ENCODE assay signal across 3 worm cellular contexts in the genomic region with DNA sequence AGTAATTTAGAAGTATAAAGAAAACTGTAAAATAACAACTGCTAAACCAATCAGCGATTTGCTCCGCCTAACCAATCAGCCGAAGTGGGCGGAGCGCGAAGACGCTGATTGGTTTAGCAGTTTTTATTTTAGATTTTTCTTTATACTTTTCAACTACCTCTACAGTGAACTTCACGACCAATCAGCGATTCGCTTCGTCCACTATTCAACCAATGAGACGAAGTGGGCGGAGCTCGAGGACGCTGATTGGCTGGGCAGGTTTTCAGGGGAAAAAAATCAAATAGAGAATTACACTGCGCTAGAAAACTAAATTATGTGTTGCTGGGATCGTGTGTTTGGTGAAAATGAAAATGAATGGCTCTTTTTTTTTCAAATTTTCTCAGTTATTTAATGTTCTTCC.
TF ChIP-seq lines count a peak whose summit lies in the region.

No protein-coding gene starts in this region.

TF ChIP-seq in whole organism, L3 larva, 47 proteins besides CTCF, POLR2A, EP300 and RAD21:
- no peak for TF ChIP-seq nhr-43 (tag; optimal IDR thresholded peaks at IDR 0.05; lab: Kevin White, UChicago; ENCODE audit: poor library complexity, severe bottlenecking)
- peak; percentile 92 for TF ChIP-seq nfya-1 (tag; optimal IDR thresholded peaks at IDR 0.05; lab: Kevin White, UChicago; ENCODE audit: insufficient read depth)

TF ChIP-seq in whole organism, L4 larva, 104 proteins besides CTCF, POLR2A, EP300 and RAD21:
- no peak for TF ChIP-seq rbr-2 (tag; optimal IDR thresholded peaks at IDR 0.05; lab: Kevin White, UChicago)
- TF ChIP-seq set-16 (GFP tag; IDR thresholded peaks at IDR 0.05; lab: Robert Waterston, UW) = no peak
- no peak for TF ChIP-seq pha-4 (GFP tag; IDR thresholded peaks at IDR 0.05; lab: Robert Waterston, UW)
- no peak for TF ChIP-seq pha-4 (tag; optimal IDR thresholded peaks at IDR 0.05; lab: Kevin White, UChicago)
- TF ChIP-seq Y48G9A.11 (GFP tag; IDR thresholded peaks at IDR 0.05; lab: Robert Waterston, UW) = no peak
- no peak for TF ChIP-seq pqm-1 (tag; optimal IDR thresholded peaks at IDR 0.05; lab: Kevin White, UChicago)
- peak; percentile 65 for TF ChIP-seq aha-1 (tag; lab: Kevin White, UChicago)

TF ChIP-seq in whole organism, late embryonic, 69 proteins besides CTCF, POLR2A, EP300 and RAD21:
- TF ChIP-seq nfya-1 (tag; optimal IDR thresholded peaks at IDR 0.05; lab: Kevin White, UChicago) (peak; percentile 94), che-1 (tag; optimal IDR thresholded peaks at IDR 0.05; lab: Kevin White, UChicago) (no peak)
TF ChIP-seq in whole organism, late embryonic: peak in this region for 1.
